Fruit fly (Drosophila melanogaster): ENCODE measurements around the gene ppk21.

ppk21 gene

DNA sequence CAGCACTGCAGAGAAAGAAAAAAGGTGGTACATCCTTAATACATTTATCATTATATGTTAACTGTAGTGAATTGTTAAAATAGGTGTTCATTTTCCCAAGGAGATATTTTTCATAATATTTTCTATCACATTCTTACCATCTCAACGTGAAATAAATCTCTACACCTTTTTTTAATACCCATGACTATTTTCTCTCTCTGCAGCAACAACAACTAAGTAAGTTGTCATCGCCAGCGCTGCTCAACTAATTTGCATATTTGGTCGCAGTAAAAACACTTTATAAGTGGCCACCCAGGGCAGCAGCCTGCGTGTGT is 25.9 kb downstream of the ppk21 start (continued):
- no peak for TF ChIP-seq chm (GFP tag; IDR thresholded peaks at IDR 0.05)
- TF ChIP-seq cg (GFP tag; optimal IDR thresholded peaks at IDR 0.05) = no peak
- TF ChIP-seq sob (GFP tag; IDR thresholded peaks at IDR 0.05) = 0 out of 2 replicates have a peak, but pooled peaks have one; percentile 15
- TF ChIP-seq CG6272 (GFP tag; IDR thresholded peaks at IDR 0.05) = no peak
- TF ChIP-seq CG7745 (tag; optimal IDR thresholded peaks at IDR 0.05) = no peak
- no peak for TF ChIP-seq Mes4 (GFP tag; optimal IDR thresholded peaks at IDR 0.05)
- TF ChIP-seq stwl (tag; optimal IDR thresholded peaks at IDR 0.05) = no peak
- TF ChIP-seq CG10209 (GFP tag; optimal IDR thresholded peaks at IDR 0.05) = peak; percentile 52
- no peak for TF ChIP-seq Nf-YB (GFP tag; optimal IDR thresholded peaks at IDR 0.05)
- no peak for TF ChIP-seq disco-r (GFP tag; optimal IDR thresholded peaks at IDR 0.05)
- no peak for TF ChIP-seq jigr1 (GFP tag; IDR thresholded peaks at IDR 0.05)
- TF ChIP-seq CG4424 (GFP tag; optimal IDR thresholded peaks at IDR 0.05) = peak; percentile 58
- TF ChIP-seq abd-A (tag; optimal IDR thresholded peaks at IDR 0.05) = no peak
- peak; percentile 34 for TF ChIP-seq CG13775 (GFP tag; optimal IDR thresholded peaks at IDR 0.05)
- no peak for TF ChIP-seq CG2199 (GFP tag; IDR thresholded peaks at IDR 0.05)
- TF ChIP-seq exex (tag; optimal IDR thresholded peaks at IDR 0.05) = no peak
- no peak for TF ChIP-seq amos (GFP tag; IDR thresholded peaks at IDR 0.05; ENCODE audit: partially characterized antibody)
- TF ChIP-seq tna (GFP tag; IDR thresholded peaks at IDR 0.05; ENCODE audit: partially characterized antibody) = no peak
- TF ChIP-seq bsh (GFP tag; optimal IDR thresholded peaks at IDR 0.05) = peak in 1 of 2 experiments; percentile 77
- no peak for TF ChIP-seq Ravus (GFP tag; IDR thresholded peaks at IDR 0.05)
- peak; percentile 64 for TF ChIP-seq PHDP (tag; optimal IDR thresholded peaks at IDR 0.05)
- TF ChIP-seq BEAF-32 (GFP tag; optimal IDR thresholded peaks at IDR 0.05) = no peak
- TF ChIP-seq CG12942 (GFP tag; optimal IDR thresholded peaks at IDR 0.05) = peak; percentile 4
- TF ChIP-seq Abd-B (GFP tag; optimal IDR thresholded peaks at IDR 0.05) = peak; percentile 51
- TF ChIP-seq CG15601 (tag; optimal IDR thresholded peaks at IDR 0.05) = peak; percentile 8
- no peak for TF ChIP-seq H2.0 (GFP tag; IDR thresholded peaks at IDR 0.05)
- TF ChIP-seq CG17328 (GFP tag; IDR thresholded peaks at IDR 0.05) = peak; percentile 43; the same call in 1 of the 2 replicates
- TF ChIP-seq Meics (GFP tag; optimal IDR thresholded peaks at IDR 0.05) = no peak
- TF ChIP-seq Fer3 (tag; optimal IDR thresholded peaks at IDR 0.05) = peak; percentile 45
- TF ChIP-seq ERR (GFP tag; optimal IDR thresholded peaks at IDR 0.05) = no peak
- TF ChIP-seq kah (GFP tag; optimal IDR thresholded peaks at IDR 0.05) = no peak
- TF ChIP-seq zfh2 (GFP tag; optimal IDR thresholded peaks at IDR 0.05) = no peak
- TF ChIP-seq onecut (GFP tag; IDR thresholded peaks at IDR 0.05) = no peak
- TF ChIP-seq lbe (GFP tag; optimal IDR thresholded peaks at IDR 0.05) = no peak
- no peak for TF ChIP-seq CG9215 (GFP tag; IDR thresholded peaks at IDR 0.05)
- TF ChIP-seq wek (GFP tag; optimal IDR thresholded peaks at IDR 0.05) = no peak
- no peak for TF ChIP-seq pros (GFP tag; optimal IDR thresholded peaks at IDR 0.05)
- no peak for TF ChIP-seq pita (GFP tag; optimal IDR thresholded peaks at IDR 0.05)
- TF ChIP-seq Mad (GFP tag; optimal IDR thresholded peaks at IDR 0.05) = no peak
- no peak for TF ChIP-seq CG18619 (GFP tag; optimal IDR thresholded peaks at IDR 0.05)
- TF ChIP-seq ind (GFP tag; optimal IDR thresholded peaks at IDR 0.05) = peak; percentile 19
- no peak for TF ChIP-seq org-1 (GFP tag; optimal IDR thresholded peaks at IDR 0.05)
- no peak for TF ChIP-seq CG3281 (GFP tag; optimal IDR thresholded peaks at IDR 0.05)
- TF ChIP-seq mld (GFP tag; IDR thresholded peaks at IDR 0.05; ENCODE audit: partially characterized antibody) = no peak
- TF ChIP-seq CG5245 (GFP tag; optimal IDR thresholded peaks at IDR 0.05) = peak; percentile 62
- no peak for TF ChIP-seq scrt (GFP tag; optimal IDR thresholded peaks at IDR 0.05)
- TF ChIP-seq CG10959 (GFP tag; IDR thresholded peaks at IDR 0.05) = 0 out of 2 replicates have a peak, but pooled peaks have one; percentile 16
- TF ChIP-seq wdn (GFP tag; IDR thresholded peaks at IDR 0.05) = no peak
- no peak for TF ChIP-seq CG3995 (GFP tag; optimal IDR thresholded peaks at IDR 0.05)
- TF ChIP-seq CG11398 (GFP tag; optimal IDR thresholded peaks at IDR 0.05) = no peak
- TF ChIP-seq danr (GFP tag; IDR thresholded peaks at IDR 0.05) = no peak

Measured in whole organism, embryonic.